Worm (Caenorhabditis elegans) whole organism, early embryonic: Measurements from ENCODE around the gene dcr-1.

ENCODE experiments used
- B0310.2 ChIP-seq: sonication (generic microtip); optimal IDR thresholded peaks from 2 replicates; lab custom pipeline; 2016; ENCODE audit warnings: mild to moderate bottlenecking, missing genetic modification characterization, missing compliant biosample characterization
- ama-1 ChIP-seq: fragments of 150-350 bp; optimal IDR thresholded peaks from 2 replicates; lab custom pipeline; 2014
- ceh-13 ChIP-seq: fragments of 200-800 bp; sonication (Bioruptor generic); optimal IDR thresholded peaks from 2 replicates; lab custom pipeline; 2018; ENCODE audit warnings: mild to moderate bottlenecking, missing genetic modification characterization, missing compliant biosample characterization
- ets-7 ChIP-seq: sonication (generic microtip); optimal IDR thresholded peaks from 2 replicates; lab custom pipeline; 2016; ENCODE audit warnings: missing genotype, missing genetic modification characterization, missing compliant biosample characterization
- hnd-1 ChIP-seq: sonication (generic microtip); optimal IDR thresholded peaks from 2 replicates; lab custom pipeline; 2016; ENCODE audit warnings: missing genetic modification characterization, missing compliant biosample characterization
- pes-1 ChIP-seq: fragments of 200-800 bp; sonication (Bioruptor generic); IDR thresholded peaks from 2 replicates; pipeline ENCODE4 v1.3.6; 2022; ENCODE audit warnings: missing genetic modification reagents, missing genetic modification characterization, missing compliant biosample characterization
- sea-1 ChIP-seq: fragments of 200-800 bp; sonication (Bioruptor generic); conservative IDR thresholded peaks from 2 replicates; pipeline ENCODE4 v1.3.6; 2022; ENCODE audit warnings: missing genetic modification characterization, missing compliant biosample characterization
- tbx-11 ChIP-seq: fragments of 200-800 bp; sonication (Bioruptor generic); IDR thresholded peaks from 2 replicates; pipeline ENCODE4 v1.3.6; 2022; ENCODE audit warnings: missing genetic modification characterization, missing compliant biosample characterization

- TF ChIP-seq ceh-13 (GFP tag; lab: Kevin White, UChicago) = no peak
- TF ChIP-seq ama-1 (lab: Kevin White, UChicago) = no peak
- TF ChIP-seq tbx-11 (GFP tag; lab: Robert Waterston, UW) = no peak
- TF ChIP-seq B0310.2 (tag; lab: Kevin White, UChicago) = no peak
- no peak for TF ChIP-seq pes-1
- TF ChIP-seq sea-1 = no peak
- TF ChIP-seq ets-7 (tag; lab: Kevin White, UChicago) = no peak
- no peak for TF ChIP-seq hnd-1 (tag; lab: Kevin White, UChicago)
Measured at ce11 chrIII:8067798-8068197, 12.3 kb downstream of the dcr-1 start.
